Worm (Caenorhabditis elegans): ENCODE data around the gene F49C12.4.
"Not testable (repeated sequence)": the region's sequence is repeated elsewhere in the genome, so short reads cannot be mapped to it uniquely, and the experiment has no call there.

F49C12.4 gene

ce11 chrIV:9304617-9305016 lies 723 bp upstream of the F49C12.4 start, which contains the start of gene F49C12.5:
TSS of gene F49C12.5 (plus strand) at chrIV:9304917.
- no peak for TF ChIP-seq ztf-29 (GFP tag; IDR thresholded peaks at IDR 0.05)
- no peak for TF ChIP-seq med-1 (GFP tag; optimal IDR thresholded peaks at IDR 0.05; ENCODE audit: insufficient read depth)
- no peak for TF ChIP-seq tab-1 (GFP tag; IDR thresholded peaks at IDR 0.05)
- TF ChIP-seq cog-1 (tag; optimal IDR thresholded peaks at IDR 0.05), result no peak
- TF ChIP-seq ref-1 (GFP tag; conservative IDR thresholded peaks at IDR 0.05), result no peak
- no peak for TF ChIP-seq flt-1 (GFP tag; IDR thresholded peaks at IDR 0.05)
- TF ChIP-seq klf-2 (GFP tag; conservative IDR thresholded peaks at IDR 0.05), result no peak
- no peak for TF ChIP-seq ztf-23 (GFP tag; IDR thresholded peaks at IDR 0.05)
- no peak for TF ChIP-seq T22C8.4 (GFP tag; IDR thresholded peaks at IDR 0.05)

ce11 chrIV:9300127-9300526 lies 3.8 kb downstream of the F49C12.4 start, which contains the start of gene F49C12.3:
TSS of gene F49C12.3 (plus strand) at chrIV:9300427.
- TF ChIP-seq flt-1 (GFP tag; IDR thresholded peaks at IDR 0.05) (no peak), tab-1 (GFP tag; IDR thresholded peaks at IDR 0.05) (no peak), ref-1 (GFP tag; conservative IDR thresholded peaks at IDR 0.05) (no peak), ztf-23 (GFP tag; IDR thresholded peaks at IDR 0.05) (no peak), cog-1 (tag; optimal IDR thresholded peaks at IDR 0.05) (no peak), med-1 (GFP tag; optimal IDR thresholded peaks at IDR 0.05; ENCODE audit: insufficient read depth) (no peak), ztf-29 (GFP tag; IDR thresholded peaks at IDR 0.05) (no peak), klf-2 (GFP tag; conservative IDR thresholded peaks at IDR 0.05) (no peak), T22C8.4 (GFP tag; IDR thresholded peaks at IDR 0.05) (no peak)

- no peak for TF ChIP-seq T22C8.4 (GFP tag; IDR thresholded peaks at IDR 0.05)
- TF ChIP-seq ztf-23 (GFP tag; IDR thresholded peaks at IDR 0.05), result no peak
- TF ChIP-seq ref-1 (GFP tag; conservative IDR thresholded peaks at IDR 0.05), result no peak
- no peak for TF ChIP-seq cog-1 (tag; optimal IDR thresholded peaks at IDR 0.05)
- TF ChIP-seq med-1 (GFP tag; optimal IDR thresholded peaks at IDR 0.05; ENCODE audit: insufficient read depth), result no peak
- no peak for TF ChIP-seq tab-1 (GFP tag; IDR thresholded peaks at IDR 0.05)
- TF ChIP-seq flt-1 (GFP tag; IDR thresholded peaks at IDR 0.05), result no peak
- no peak for TF ChIP-seq klf-2 (GFP tag; conservative IDR thresholded peaks at IDR 0.05)
- TF ChIP-seq ztf-29 (GFP tag; IDR thresholded peaks at IDR 0.05), result no peak
These were observed 4.7 kb downstream of the F49C12.4 start, which contains the start of gene F49C12.2 for ce11 chrIV:9299145-9299544. TSS of gene F49C12.2 (minus strand) at chrIV:9299245.

ce11 chrIV:9296285-9296684 lies 7.6 kb downstream of the F49C12.4 start, which contains the start of gene F49C12.1:
TSS of gene F49C12.1 (minus strand) at chrIV:9296354.
- TF ChIP-seq ref-1 (GFP tag; conservative IDR thresholded peaks at IDR 0.05) (no peak), cog-1 (tag; optimal IDR thresholded peaks at IDR 0.05) (no peak), klf-2 (GFP tag; conservative IDR thresholded peaks at IDR 0.05) (no peak), ztf-23 (GFP tag; IDR thresholded peaks at IDR 0.05) (no peak), med-1 (GFP tag; optimal IDR thresholded peaks at IDR 0.05; ENCODE audit: insufficient read depth) (no peak), T22C8.4 (GFP tag; IDR thresholded peaks at IDR 0.05) (no peak), flt-1 (GFP tag; IDR thresholded peaks at IDR 0.05) (no peak), ztf-29 (GFP tag; IDR thresholded peaks at IDR 0.05) (no peak), tab-1 (GFP tag; IDR thresholded peaks at IDR 0.05) (no peak)

ce11 chrIV:9293825-9294224 lies 10.1 kb downstream of the F49C12.4 start, which contains the start of gene nhr-264:
TSS of gene nhr-264 (minus strand) at chrIV:9293925.
- TF ChIP-seq ztf-23 (GFP tag; IDR thresholded peaks at IDR 0.05); med-1 (GFP tag; optimal IDR thresholded peaks at IDR 0.05; ENCODE audit: insufficient read depth); klf-2 (GFP tag; conservative IDR thresholded peaks at IDR 0.05): not testable (repeated sequence)

ce11 chrIV:9289635-9290034 lies 14.3 kb downstream of the F49C12.4 start:
- no peak for TF ChIP-seq cog-1 (tag; optimal IDR thresholded peaks at IDR 0.05)
- TF ChIP-seq med-1 (GFP tag; optimal IDR thresholded peaks at IDR 0.05; ENCODE audit: insufficient read depth), result no peak
- no peak for TF ChIP-seq tab-1 (GFP tag; IDR thresholded peaks at IDR 0.05)
- no peak for TF ChIP-seq T22C8.4 (GFP tag; IDR thresholded peaks at IDR 0.05)
- TF ChIP-seq klf-2 (GFP tag; conservative IDR thresholded peaks at IDR 0.05), result no peak
- TF ChIP-seq flt-1 (GFP tag; IDR thresholded peaks at IDR 0.05), result no peak
- no peak for TF ChIP-seq ztf-23 (GFP tag; IDR thresholded peaks at IDR 0.05)
- no peak for TF ChIP-seq ztf-29 (GFP tag; IDR thresholded peaks at IDR 0.05)
- TF ChIP-seq ref-1 (GFP tag; conservative IDR thresholded peaks at IDR 0.05), result no peak

ce11 chrIV:9286305-9286704 lies 17.6 kb downstream of the F49C12.4 start, which contains the start of gene nhr-267:
TSS of gene nhr-267 (minus strand) at chrIV:9286405.
- TF ChIP-seq cog-1 (tag; optimal IDR thresholded peaks at IDR 0.05); klf-2 (GFP tag; conservative IDR thresholded peaks at IDR 0.05); med-1 (GFP tag; optimal IDR thresholded peaks at IDR 0.05; ENCODE audit: insufficient read depth): not testable (repeated sequence)

- TF ChIP-seq klf-2 (GFP tag; conservative IDR thresholded peaks at IDR 0.05) (no peak), ztf-29 (GFP tag; IDR thresholded peaks at IDR 0.05) (no peak), ztf-23 (GFP tag; IDR thresholded peaks at IDR 0.05) (no peak), ref-1 (GFP tag; conservative IDR thresholded peaks at IDR 0.05) (no peak), med-1 (GFP tag; optimal IDR thresholded peaks at IDR 0.05; ENCODE audit: insufficient read depth) (no peak), T22C8.4 (GFP tag; IDR thresholded peaks at IDR 0.05) (no peak), flt-1 (GFP tag; IDR thresholded peaks at IDR 0.05) (no peak), tab-1 (GFP tag; IDR thresholded peaks at IDR 0.05) (no peak), cog-1 (tag; optimal IDR thresholded peaks at IDR 0.05) (no peak)
These were observed 29.8 kb downstream of the F49C12.4 start, which contains the start of gene nmy-3 for ce11 chrIV:9274008-9274529. TSS of gene nmy-3 (plus strand) at chrIV:9274479.

- TF ChIP-seq flt-1 (GFP tag; IDR thresholded peaks at IDR 0.05) (no peak), ztf-29 (GFP tag; IDR thresholded peaks at IDR 0.05) (no peak), ref-1 (GFP tag; conservative IDR thresholded peaks at IDR 0.05) (no peak), tab-1 (GFP tag; IDR thresholded peaks at IDR 0.05) (no peak), klf-2 (GFP tag; conservative IDR thresholded peaks at IDR 0.05) (no peak), med-1 (GFP tag; optimal IDR thresholded peaks at IDR 0.05; ENCODE audit: insufficient read depth) (no peak), T22C8.4 (GFP tag; IDR thresholded peaks at IDR 0.05) (no peak), cog-1 (tag; optimal IDR thresholded peaks at IDR 0.05) (no peak), ztf-23 (GFP tag; IDR thresholded peaks at IDR 0.05) (no peak)
These were observed 34.1 kb downstream of the F49C12.4 start, which contains the start of gene flh-3 for ce11 chrIV:9269796-9270195. TSS of gene flh-3 (plus strand) at chrIV:9270096.

Measured in whole organism, midembryonic.